Fruit fly (Drosophila melanogaster) whole organism, wandering third instar larva: Measurements from ENCODE around the gene Or65a.

Source experiments
- Abd-B ChIP-seq: fragments of >200 bp; optimal IDR thresholded peaks from 2 replicates; lab custom pipeline; 2017; ENCODE audit warnings: missing biosample characterization, missing genetic modification characterization
- CG32264 ChIP-seq: fragments of 200-800 bp; sonication (Bioruptor generic); optimal IDR thresholded peaks from 2 replicates; lab custom pipeline; 2016; ENCODE audit warnings: missing biosample characterization, missing genetic modification characterization
- CG9705 ChIP-seq: fragments of 200-800 bp; sonication (Bioruptor generic); optimal IDR thresholded peaks from 2 replicates; lab custom pipeline; 2018; ENCODE audit warnings: missing biosample characterization, mild to moderate bottlenecking, missing genetic modification characterization
- CrebA ChIP-seq: fragments of 200-800 bp; sonication (Bioruptor generic); optimal IDR thresholded peaks from 2 replicates; lab custom pipeline; 2016; ENCODE audit warnings: missing biosample characterization, mild to moderate bottlenecking, missing genetic modification characterization, borderline replicate concordance
- Dfd ChIP-seq: fragments of >200 bp; optimal IDR thresholded peaks from 2 replicates; lab custom pipeline; 2017; ENCODE audit warnings: missing biosample characterization, missing genetic modification characterization
- Dif ChIP-seq: fragments of 200-275, 200-300 bp; sonication (Bioruptor generic); optimal IDR thresholded peaks from 2 replicates; lab custom pipeline; 2018; ENCODE audit warnings: missing biosample characterization, missing genetic modification characterization; ENCODE audit not compliant: partially characterized antibody
- GATAd ChIP-seq: sonication (Bioruptor generic); optimal IDR thresholded peaks from 2 replicates; lab custom pipeline; 2016; ENCODE audit warnings: missing biosample characterization, missing genetic modification characterization
- HLH106 ChIP-seq: fragments of 200-800 bp; optimal IDR thresholded peaks from 3 replicates; lab custom pipeline; 2019; ENCODE audit warnings: missing biosample characterization, mild to moderate bottlenecking, missing genetic modification characterization, moderate library complexity
- Hnf4 ChIP-seq: fragments of 200-800 bp; sonication (Bioruptor generic); optimal IDR thresholded peaks from 2 replicates; lab custom pipeline; 2016; ENCODE audit warnings: missing biosample characterization, mild to moderate bottlenecking, missing genetic modification characterization
- Hr78 ChIP-seq: fragments of >200 bp; optimal IDR thresholded peaks from 2 replicates; lab custom pipeline; 2017; ENCODE audit warnings: missing biosample characterization, missing genetic modification characterization
- Hr83 ChIP-seq: fragments of 200-300 bp; sonication (Bioruptor generic); optimal IDR thresholded peaks from 2 replicates; lab custom pipeline; 2016; ENCODE audit warnings: missing biosample characterization, mild to moderate bottlenecking, missing genetic modification characterization, moderate library complexity; ENCODE audit not compliant: poor library complexity, severe bottlenecking
- Jra ChIP-seq: sonication (Bioruptor generic); optimal IDR thresholded peaks from 2 replicates; lab custom pipeline; 2016; ENCODE audit warnings: missing biosample characterization, missing genetic modification characterization
- Mio ChIP-seq: sonication (Bioruptor generic); optimal IDR thresholded peaks from 2 replicates; lab custom pipeline; 2016; ENCODE audit warnings: missing biosample characterization, missing genetic modification characterization
- Myc ChIP-seq: fragments of >200 bp; optimal IDR thresholded peaks from 2 replicates; lab custom pipeline; 2017
- N ChIP-seq: fragments of >200 bp; optimal IDR thresholded peaks from 2 replicates; lab custom pipeline; 2018; ENCODE audit warnings: missing biosample characterization, missing external identifiers, missing genetic modification characterization
- OdsH ChIP-seq: fragments of 200-800 bp; sonication (Bioruptor generic); optimal IDR thresholded peaks from 2 replicates; lab custom pipeline; 2016; ENCODE audit warnings: missing biosample characterization, mild to moderate bottlenecking, missing genetic modification characterization
- Rel ChIP-seq, 2 experiments: fragments of 200-800 bp; sonication (Bioruptor generic) in 1 of 2; optimal IDR thresholded peaks; 2 replicates in 1 of 2; 3 replicates in 1 of 2; lab custom pipeline; 2016 to 2019; ENCODE audit warnings: mild to moderate bottlenecking in 2 of 2, missing biosample characterization in 2 of 2, missing genetic modification characterization in 2 of 2, moderate library complexity in 1 of 2
- Sp1 ChIP-seq: fragments of 200-800 bp; sonication (Bioruptor generic); optimal IDR thresholded peaks from 3 replicates; lab custom pipeline; 2019; ENCODE audit warnings: missing biosample characterization, mild to moderate bottlenecking, missing genetic modification characterization, moderate library complexity
- Vsx2 ChIP-seq: fragments of 200-300, 225-300 bp; sonication (Bioruptor generic); optimal IDR thresholded peaks from 2 replicates; lab custom pipeline; 2018; ENCODE audit warnings: missing biosample characterization, missing genetic modification characterization; ENCODE audit not compliant: partially characterized antibody
- br ChIP-seq: fragments of 200-800 bp; sonication (Bioruptor generic); optimal IDR thresholded peaks from 2 replicates; lab custom pipeline; 2016; ENCODE audit warnings: missing biosample characterization, missing genetic modification characterization
- brk ChIP-seq: fragments of 200-800 bp; sonication (Bioruptor generic); optimal IDR thresholded peaks from 2 replicates; lab custom pipeline; 2016; ENCODE audit warnings: missing biosample characterization, mild to moderate bottlenecking, missing genetic modification characterization
- dl ChIP-seq, 2 experiments: fragments of 175-275, 200-275 bp in 1 of 2; fragments of 200-275 bp in 1 of 2; sonication (Bioruptor generic); optimal IDR thresholded peaks; lab custom pipeline; 2018; ENCODE audit warnings: mild to moderate bottlenecking in 2 of 2, missing biosample characterization in 2 of 2, missing genetic modification characterization in 2 of 2, moderate library complexity in 2 of 2; ENCODE audit not compliant: partially characterized antibody in 2 of 2, insufficient read depth in 1 of 2
- dmrt93B ChIP-seq: fragments of 200-800 bp; sonication (Bioruptor generic); optimal IDR thresholded peaks from 2 replicates; lab custom pipeline; 2018; ENCODE audit warnings: missing biosample characterization, mild to moderate bottlenecking, missing genetic modification characterization
- dsf ChIP-seq: sonication (Bioruptor generic); optimal IDR thresholded peaks from 2 replicates; lab custom pipeline; 2016; ENCODE audit warnings: missing biosample characterization, missing genetic modification characterization, borderline replicate concordance
- ey ChIP-seq: fragments of 200-800 bp; sonication (Bioruptor generic); optimal IDR thresholded peaks from 2 replicates; lab custom pipeline; 2016; ENCODE audit warnings: missing biosample characterization, missing genetic modification characterization
- foxo ChIP-seq, 2 experiments: fragments of 200-800 bp; sonication (Bioruptor generic); optimal IDR thresholded peaks; 2 replicates in 1 of 2; 3 replicates in 1 of 2; lab custom pipeline; 2016 to 2017; ENCODE audit warnings: missing biosample characterization in 2 of 2, missing genetic modification characterization in 2 of 2
- fru ChIP-seq: fragments of 200-800 bp; sonication (Bioruptor generic); optimal IDR thresholded peaks from 3 replicates; lab custom pipeline; 2016; ENCODE audit warnings: missing biosample characterization, mild to moderate bottlenecking, missing genetic modification characterization
- h ChIP-seq: fragments of 200-800 bp; sonication (Bioruptor generic); optimal IDR thresholded peaks from 3 replicates; lab custom pipeline; 2016; ENCODE audit warnings: missing biosample characterization, mild to moderate bottlenecking, missing genetic modification characterization
- jim ChIP-seq: fragments of 175-275, 200-325 bp; sonication (Bioruptor generic); optimal IDR thresholded peaks from 2 replicates; lab custom pipeline; 2016; ENCODE audit warnings: missing biosample characterization, mild to moderate bottlenecking, missing genetic modification characterization
- lola ChIP-seq: fragments of >200 bp; optimal IDR thresholded peaks from 2 replicates; lab custom pipeline; 2017; ENCODE audit warnings: missing biosample characterization, missing genetic modification characterization
- pan ChIP-seq: fragments of >200 bp; optimal IDR thresholded peaks from 2 replicates; lab custom pipeline; 2017
- psq ChIP-seq: fragments of 200-800 bp; sonication (Bioruptor generic); optimal IDR thresholded peaks from 3 replicates; lab custom pipeline; 2017; ENCODE audit warnings: missing biosample characterization, mild to moderate bottlenecking, missing genetic modification characterization, moderate library complexity
- rgr ChIP-seq: fragments of 200-800 bp; sonication (Bioruptor generic); optimal IDR thresholded peaks from 3 replicates; lab custom pipeline; 2016; ENCODE audit warnings: missing biosample characterization, mild to moderate bottlenecking, missing genetic modification characterization
- sage ChIP-seq: fragments of 200-800 bp; sonication (Bioruptor generic); optimal IDR thresholded peaks from 2 replicates; lab custom pipeline; 2016; ENCODE audit warnings: missing biosample characterization, mild to moderate bottlenecking, missing genetic modification characterization
- sv ChIP-seq: fragments of 200-800 bp; sonication (Bioruptor generic); optimal IDR thresholded peaks from 3 replicates; lab custom pipeline; 2016; ENCODE audit warnings: missing biosample characterization, missing genetic modification characterization
- tai ChIP-seq: sonication (Bioruptor generic); optimal IDR thresholded peaks from 2 replicates; lab custom pipeline; 2016; ENCODE audit warnings: missing biosample characterization, missing genetic modification characterization
- usp ChIP-seq: fragments of >200 bp; optimal IDR thresholded peaks from 2 replicates; lab custom pipeline; 2017; ENCODE audit warnings: missing biosample characterization, missing genetic modification characterization
- woc ChIP-seq: sonication (Bioruptor generic); optimal IDR thresholded peaks from 2 replicates; lab custom pipeline; 2016; ENCODE audit warnings: missing biosample characterization, mild to moderate bottlenecking, missing genetic modification characterization

Or65a gene

DNA sequence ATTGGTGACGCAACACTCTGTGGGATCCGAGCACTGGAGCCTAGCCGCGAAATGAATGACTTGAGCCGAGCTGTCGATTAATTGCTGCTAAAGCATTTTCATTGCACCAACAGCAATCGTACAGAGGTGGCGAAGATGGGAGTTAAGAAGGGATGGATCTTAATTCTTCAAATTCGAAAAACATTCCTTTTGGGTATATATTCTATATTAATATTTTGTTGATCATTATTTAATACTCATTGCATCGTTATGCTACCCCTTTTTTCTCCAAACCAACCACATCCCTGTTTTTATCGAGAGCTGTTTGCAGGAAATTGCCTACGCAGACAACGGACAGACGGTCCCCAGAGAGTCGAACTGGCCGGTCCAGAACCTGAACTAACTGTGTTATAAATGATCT lies 38.1 kb downstream of the Or65a start:
- TF ChIP-seq sage (GFP tag; lab: Kevin White, UChicago) = no peak
- TF ChIP-seq dsf = no peak
- TF ChIP-seq lola (GFP tag; lab: Kevin White, UChicago) = no peak
- TF ChIP-seq h (GFP tag; lab: Kevin White, UChicago) = peak; percentile 74
- TF ChIP-seq fru (GFP tag; lab: Kevin White, UChicago) = peak; percentile 57
- TF ChIP-seq Jra = peak; percentile 2
- TF ChIP-seq N = no peak
- TF ChIP-seq Dfd (GFP tag; lab: Kevin White, UChicago) = no peak
- TF ChIP-seq usp (GFP tag; lab: Kevin White, UChicago) = no peak
- peak; percentile 61 for TF ChIP-seq OdsH
- TF ChIP-seq Myc = no peak
- TF ChIP-seq sv (GFP tag; lab: Kevin White, UChicago) = no peak
- peak; percentile 45 for TF ChIP-seq br (GFP tag; lab: Kevin White, UChicago)
- TF ChIP-seq tai (GFP tag; lab: Kevin White, UChicago) = no peak
- peak; percentile 7 for TF ChIP-seq CG9705 (GFP tag; lab: Kevin White, UChicago)
- TF ChIP-seq Hr83 = no peak
- TF ChIP-seq pan (lab: Kevin White, UChicago) = no peak
- TF ChIP-seq Sp1 (GFP tag; lab: Kevin White, UChicago) = peak; percentile 61
- TF ChIP-seq Vsx2 (GFP tag; lab: Kevin White, UChicago) = no peak
- TF ChIP-seq brk (GFP tag; lab: Kevin White, UChicago) = peak; percentile 42
- TF ChIP-seq Dif (GFP tag; lab: Kevin White, UChicago) = no peak
- no peak for TF ChIP-seq dl (GFP tag; optimal IDR thresholded peaks at IDR 0.05; lab: Kevin White, UChicago; ENCODE audit: insufficient read depth in 1 of 2, partially characterized antibody in 2 of 2)
- peak; percentile 70 for TF ChIP-seq rgr
- no peak for TF ChIP-seq GATAd
- TF ChIP-seq woc (GFP tag; lab: Kevin White, UChicago) = no peak
- TF ChIP-seq Abd-B (GFP tag; lab: Kevin White, UChicago) = no peak
- peak; percentile 60 for TF ChIP-seq Hnf4 (GFP tag; lab: Kevin White, UChicago)
- no peak for TF ChIP-seq jim (GFP tag; lab: Kevin White, UChicago)
- TF ChIP-seq Hr78 (GFP tag; lab: Kevin White, UChicago) = no peak
- peak; percentile 24 for TF ChIP-seq psq
- TF ChIP-seq HLH106 (tag; lab: Kevin White, UChicago) = peak; percentile 55
- TF ChIP-seq Rel (GFP tag; optimal IDR thresholded peaks at IDR 0.05; lab: Kevin White, UChicago) = no peak
- TF ChIP-seq Rel (tag; optimal IDR thresholded peaks at IDR 0.05; lab: Kevin White, UChicago) = no peak
- no peak for TF ChIP-seq CrebA (GFP tag; lab: Kevin White, UChicago)
- TF ChIP-seq dmrt93B (GFP tag; lab: Kevin White, UChicago) = peak; percentile 24
- peak; percentile 53 for TF ChIP-seq ey
- TF ChIP-seq CG32264 (GFP tag; lab: Kevin White, UChicago) = no peak
- TF ChIP-seq foxo (GFP tag; optimal IDR thresholded peaks at IDR 0.05; lab: Kevin White, UChicago) = peak in 1 of 2 experiments; percentile 68
- TF ChIP-seq Mio (GFP tag; lab: Kevin White, UChicago) = no peak
- TF ChIP-seq, all 38 proteins: peak for 15

DNA sequence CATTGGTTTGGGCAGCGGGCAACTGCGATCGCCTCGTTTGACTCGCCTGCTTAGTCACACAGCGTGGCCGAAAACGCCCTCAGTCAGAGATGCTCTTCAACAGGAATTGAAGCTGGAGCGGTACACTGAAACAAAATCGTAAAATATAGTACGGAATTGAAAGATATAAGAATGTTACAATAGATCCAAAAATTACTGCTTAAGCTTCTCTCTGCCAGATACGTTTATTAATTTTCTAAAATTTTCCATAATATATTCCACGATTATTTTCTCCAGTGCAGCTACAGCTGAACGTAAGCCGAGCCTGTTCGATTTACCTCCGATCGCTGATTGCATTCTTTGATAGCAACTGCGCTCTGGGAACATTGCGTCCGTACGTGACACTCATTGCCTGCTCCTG lies 38.8 kb downstream of the Or65a start:
- TF ChIP-seq h (GFP tag; lab: Kevin White, UChicago) = peak; percentile 63
- peak; percentile 64 for TF ChIP-seq OdsH
- no peak for TF ChIP-seq GATAd
- TF ChIP-seq dmrt93B (GFP tag; lab: Kevin White, UChicago) = peak; percentile 71
- no peak for TF ChIP-seq dsf
- no peak for TF ChIP-seq tai (GFP tag; lab: Kevin White, UChicago)
- no peak for TF ChIP-seq usp (GFP tag; lab: Kevin White, UChicago)
- peak; percentile 40 for TF ChIP-seq Jra
- TF ChIP-seq Abd-B (GFP tag; lab: Kevin White, UChicago) = no peak
- TF ChIP-seq Hr83 = no peak
- no peak for TF ChIP-seq Vsx2 (GFP tag; lab: Kevin White, UChicago)
- no peak for TF ChIP-seq pan (lab: Kevin White, UChicago)
- no peak for TF ChIP-seq Mio (GFP tag; lab: Kevin White, UChicago)
- TF ChIP-seq CG9705 (GFP tag; lab: Kevin White, UChicago) = peak; percentile 79
- TF ChIP-seq fru (GFP tag; lab: Kevin White, UChicago) = peak; percentile 88
- no peak for TF ChIP-seq jim (GFP tag; lab: Kevin White, UChicago)
- TF ChIP-seq sage (GFP tag; lab: Kevin White, UChicago) = peak; percentile 31
- TF ChIP-seq woc (GFP tag; lab: Kevin White, UChicago) = peak; percentile 46
- TF ChIP-seq psq = peak; percentile 59
- peak; percentile 59 for TF ChIP-seq rgr
- TF ChIP-seq br (GFP tag; lab: Kevin White, UChicago) = peak; percentile 61
- TF ChIP-seq CG32264 (GFP tag; lab: Kevin White, UChicago) = no peak
- no peak for TF ChIP-seq sv (GFP tag; lab: Kevin White, UChicago)
- TF ChIP-seq foxo (GFP tag; optimal IDR thresholded peaks at IDR 0.05; lab: Kevin White, UChicago) = peak in 1 of 2 experiments; percentile 89
- no peak for TF ChIP-seq Rel (GFP tag; optimal IDR thresholded peaks at IDR 0.05; lab: Kevin White, UChicago)
- no peak for TF ChIP-seq Rel (tag; optimal IDR thresholded peaks at IDR 0.05; lab: Kevin White, UChicago)
- TF ChIP-seq CrebA (GFP tag; lab: Kevin White, UChicago) = no peak
- TF ChIP-seq ey = peak; percentile 60
- TF ChIP-seq lola (GFP tag; lab: Kevin White, UChicago) = no peak
- TF ChIP-seq Hnf4 (GFP tag; lab: Kevin White, UChicago) = peak; percentile 64
- TF ChIP-seq HLH106 (tag; lab: Kevin White, UChicago) = peak; percentile 74
- no peak for TF ChIP-seq Hr78 (GFP tag; lab: Kevin White, UChicago)
- TF ChIP-seq Sp1 (GFP tag; lab: Kevin White, UChicago) = peak; percentile 84
